Worm (Caenorhabditis elegans) whole organism, L1 larva: ENCODE data around the gene Y58A7A.4.

ENCODE experiments used
- ceh-63 ChIP-seq: fragments of 200-800 bp; sonication (Bioruptor generic); optimal IDR thresholded peaks from 2 replicates; lab custom pipeline; 2018; ENCODE audit warnings: mild to moderate bottlenecking, missing genetic modification characterization, missing compliant biosample characterization
- ceh-82 ChIP-seq, 3 experiments: fragments of 150-350 bp in 1 of 3; sonication (generic microtip) in 2 of 3; optimal IDR thresholded peaks; 2 replicates each; lab custom pipeline; 2014 to 2017; ENCODE audit warnings: missing biosample characterization in 3 of 3, missing genetic modification characterization in 3 of 3
- dpl-1 ChIP-seq, 3 experiments: fragments of 150-350 bp in 2 of 3; sonication (generic microtip) in 1 of 3; optimal IDR thresholded peaks; 2 replicates each; lab custom pipeline; 2014 to 2017; ENCODE audit warnings: missing biosample characterization in 3 of 3, missing genetic modification characterization in 3 of 3, missing genetic modification reagents in 3 of 3
- fkh-10 ChIP-seq: sonication (generic microtip); optimal IDR thresholded peaks from 2 replicates; lab custom pipeline; 2017; ENCODE audit warnings: missing biosample characterization, missing genetic modification reagents, missing genetic modification characterization
- isw-1 ChIP-seq: fragments of 200-800 bp; sonication (Bioruptor generic); IDR thresholded peaks from 2 replicates; pipeline ENCODE4 v1.3.6; 2022; ENCODE audit warnings: missing genetic modification characterization, missing compliant biosample characterization
- jun-1 ChIP-seq: fragments of 150-350 bp; optimal IDR thresholded peaks from 2 replicates; lab custom pipeline; 2014; ENCODE audit warnings: missing biosample characterization, missing genetic modification reagents, missing genetic modification characterization
- lin-39 ChIP-seq: fragments of 150-350 bp; optimal IDR thresholded peaks from 2 replicates; lab custom pipeline; 2014; ENCODE audit warnings: missing biosample characterization, missing genetic modification reagents, missing genetic modification characterization
- lir-3 ChIP-seq: sonication (generic microtip); optimal IDR thresholded peaks from 2 replicates; lab custom pipeline; 2016; ENCODE audit warnings: mild to moderate bottlenecking, missing genetic modification characterization, moderate library complexity, missing compliant biosample characterization; ENCODE audit not compliant: poor library complexity
- nhr-11 ChIP-seq: fragments of 150-350 bp; optimal IDR thresholded peaks from 2 replicates; lab custom pipeline; 2014; ENCODE audit warnings: missing biosample characterization, missing genetic modification characterization
- pqm-1 ChIP-seq: sonication (generic microtip); optimal IDR thresholded peaks from 3 replicates; lab custom pipeline; 2017; ENCODE audit warnings: missing biosample characterization, missing genetic modification characterization
- snpc-4 ChIP-seq: fragments of 150-350 bp; optimal IDR thresholded peaks from 2 replicates; lab custom pipeline; 2014; ENCODE audit warnings: missing biosample characterization, missing genetic modification characterization
- tbx-2 ChIP-seq: sonication (generic microtip); optimal IDR thresholded peaks from 2 replicates; lab custom pipeline; 2016; ENCODE audit warnings: missing genetic modification characterization, missing compliant biosample characterization

ce11 chrV:5035058-5035457, 49.7 kb downstream of the Y58A7A.4 start, which contains the start of gene K11D12.6:
- TF ChIP-seq ceh-63 (GFP tag; lab: Kevin White, UChicago), result no peak
- no peak for TF ChIP-seq pqm-1 (tag; lab: Kevin White, UChicago)
- no peak for TF ChIP-seq dpl-1 (GFP tag; optimal IDR thresholded peaks at IDR 0.05; lab: Kevin White, UChicago)
- no peak for TF ChIP-seq nhr-11
- no peak for TF ChIP-seq fkh-10
- no peak for TF ChIP-seq jun-1 (tag; lab: Kevin White, UChicago)
- TF ChIP-seq isw-1, result no peak
- TF ChIP-seq lir-3 (tag; lab: Kevin White, UChicago), result no peak
- TF ChIP-seq snpc-4 (tag; lab: Kevin White, UChicago), result no peak
- TF ChIP-seq ceh-82 (tag; optimal IDR thresholded peaks at IDR 0.05; lab: Kevin White, UChicago), result no peak
- TF ChIP-seq tbx-2 (tag; lab: Kevin White, UChicago), result no peak
- TF ChIP-seq lin-39 (tag; lab: Kevin White, UChicago), result no peak
